Fruit fly (Drosophila melanogaster) whole organism, embryonic: Measurements from ENCODE around the gene CG32276.

Experiments used
- CG10321 ChIP-seq: fragments of 200-800 bp; sonication (Bioruptor generic); IDR thresholded peaks from 2 replicates; pipeline ENCODE4 v1.3.6; 2022; ENCODE audit warnings: missing biosample characterization, missing genetic modification characterization
- CG10366 ChIP-seq: fragments of 200-800 bp; sonication (Bioruptor generic); IDR thresholded peaks from 2 replicates; pipeline ENCODE4 v1.3.6; 2022; ENCODE audit warnings: missing biosample characterization, missing genetic modification characterization
- CG12769 ChIP-seq: fragments of 200-800 bp; sonication (Bioruptor generic); optimal IDR thresholded peaks from 2 replicates; lab custom pipeline; 2019; ENCODE audit warnings: missing biosample characterization, mild to moderate bottlenecking, missing genetic modification characterization, moderate library complexity
- CG15479 ChIP-seq: fragments of 200-800 bp; sonication (Bioruptor generic); optimal IDR thresholded peaks from 3 replicates; lab custom pipeline; 2019; ENCODE audit warnings: missing biosample characterization, mild to moderate bottlenecking, missing genetic modification characterization, moderate library complexity
- CG15696 ChIP-seq: fragments of 200-800 bp; sonication (Bioruptor generic); optimal IDR thresholded peaks from 2 replicates; lab custom pipeline; 2019; ENCODE audit warnings: missing biosample characterization, mild to moderate bottlenecking, missing genetic modification characterization, moderate library complexity
- CG16815 ChIP-seq: fragments of 200-800 bp; sonication (Bioruptor generic); optimal IDR thresholded peaks from 3 replicates; lab custom pipeline; 2017; ENCODE audit warnings: missing biosample characterization, mild to moderate bottlenecking, missing genetic modification characterization
- CG33213 ChIP-seq: fragments of 200-800 bp; sonication (Bioruptor generic); optimal IDR thresholded peaks from 3 replicates; lab custom pipeline; 2016; ENCODE audit warnings: missing biosample characterization, missing genetic modification characterization
- CG4707 ChIP-seq: fragments of 200-800 bp; sonication (Bioruptor generic); optimal IDR thresholded peaks from 2 replicates; lab custom pipeline; 2018; ENCODE audit warnings: missing biosample characterization, mild to moderate bottlenecking, missing genetic modification characterization, moderate library complexity
- CG5245 ChIP-seq: fragments of 200-800 bp; sonication (Bioruptor generic); optimal IDR thresholded peaks from 3 replicates; lab custom pipeline; 2016; ENCODE audit warnings: missing biosample characterization, missing genetic modification characterization
- CG6813 ChIP-seq: fragments of 200-800 bp; sonication (Bioruptor generic); optimal IDR thresholded peaks from 2 replicates; lab custom pipeline; 2017; ENCODE audit warnings: missing biosample characterization, missing genetic modification characterization, mild to moderate bottlenecking, moderate library complexity, missing genetic modification reagents
- CG8944 ChIP-seq: fragments of 200-800 bp; sonication (Bioruptor generic); optimal IDR thresholded peaks from 3 replicates; lab custom pipeline; 2016; ENCODE audit warnings: missing biosample characterization, missing genetic modification characterization
- CG9797 ChIP-seq: fragments of 200-800 bp; sonication (Bioruptor generic); optimal IDR thresholded peaks from 3 replicates; lab custom pipeline; 2018; ENCODE audit warnings: missing biosample characterization, mild to moderate bottlenecking, missing genetic modification characterization
- Camta ChIP-seq: fragments of 200-800 bp; sonication (Bioruptor generic); optimal IDR thresholded peaks from 2 replicates; lab custom pipeline; 2016; ENCODE audit warnings: missing biosample characterization, missing genetic modification characterization
- D ChIP-seq, 2 experiments: fragments of 200-800 bp in 1 of 2; fragments of >200 bp in 1 of 2; sonication (Bioruptor generic) in 1 of 2; optimal IDR thresholded peaks; 2 replicates in 1 of 2; 3 replicates in 1 of 2; lab custom pipeline; 2017; ENCODE audit warnings: mild to moderate bottlenecking in 1 of 2, missing biosample characterization in 1 of 2, missing genetic modification characterization in 1 of 2, missing genetic modification reagents in 1 of 2
- E2f2 ChIP-seq: fragments of 200-800 bp; sonication (Bioruptor generic); IDR thresholded peaks from 2 replicates; pipeline ENCODE4 v1.3.6; 2022; ENCODE audit warnings: missing biosample characterization, missing genetic modification characterization
- Lim3 ChIP-seq: fragments of 200-800 bp; sonication (Bioruptor generic); IDR thresholded peaks from 2 replicates; pipeline ENCODE4 v1.3.6; 2022; ENCODE audit warnings: missing biosample characterization, missing genetic modification characterization
- NFAT ChIP-seq: fragments of 200-800 bp; sonication (Bioruptor generic); IDR thresholded peaks from 2 replicates; pipeline ENCODE4 v1.3.6; 2022; ENCODE audit warnings: missing biosample characterization, missing genetic modification characterization
- Nf-YC ChIP-seq: fragments of 200-800 bp; optimal IDR thresholded peaks from 3 replicates; lab custom pipeline; 2019; ENCODE audit warnings: missing biosample characterization, mild to moderate bottlenecking, missing genetic modification characterization, moderate library complexity
- Optix ChIP-seq: fragments of 200-800 bp; sonication (Bioruptor generic); IDR thresholded peaks from 3 replicates; pipeline ENCODE4 v1.3.6; 2022; ENCODE audit warnings: missing biosample characterization, missing genetic modification characterization
- Scr ChIP-seq: fragments of 200-800 bp; sonication (Bioruptor generic); IDR thresholded peaks from 2 replicates; pipeline ENCODE4 v1.3.6; 2022; ENCODE audit warnings: missing biosample characterization, missing genetic modification characterization; ENCODE audit not compliant: partially characterized antibody
- Side ChIP-seq: fragments of 200-800 bp; sonication (Bioruptor generic); optimal IDR thresholded peaks from 2 replicates; lab custom pipeline; 2016; ENCODE audit warnings: missing biosample characterization, missing genetic modification characterization
- Tbp ChIP-seq: fragments of >200 bp; optimal IDR thresholded peaks from 2 replicates; lab custom pipeline; 2018; ENCODE audit warnings: missing biosample characterization, missing genetic modification characterization
- YL-1 ChIP-seq: fragments of 200-800 bp; sonication (Bioruptor generic); optimal IDR thresholded peaks from 3 replicates; lab custom pipeline; 2017; ENCODE audit warnings: missing biosample characterization, mild to moderate bottlenecking, missing genetic modification characterization
- ato ChIP-seq: fragments of 200-800 bp; sonication (Bioruptor generic); IDR thresholded peaks from 2 replicates; pipeline ENCODE4 v1.3.6; 2022; ENCODE audit warnings: missing biosample characterization, missing genetic modification characterization; ENCODE audit not compliant: partially characterized antibody
- bigmax ChIP-seq: fragments of 200-800 bp; sonication (Bioruptor generic); optimal IDR thresholded peaks from 2 replicates; lab custom pipeline; 2018; ENCODE audit warnings: missing biosample characterization, mild to moderate bottlenecking, missing genetic modification characterization
- chinmo ChIP-seq: fragments of 200-800 bp; sonication (Bioruptor generic); IDR thresholded peaks from 4 replicates; pipeline ENCODE4 v1.3.6; 2022; ENCODE audit warnings: missing biosample characterization, missing genetic modification characterization; ENCODE audit not compliant: partially characterized antibody
- ci ChIP-seq: fragments of 200-800 bp; sonication (Bioruptor generic); IDR thresholded peaks from 3 replicates; pipeline ENCODE4 v1.3.6; 2022; ENCODE audit warnings: missing biosample characterization, missing genetic modification characterization
- crc ChIP-seq: fragments of 200-800 bp; sonication (Bioruptor generic); optimal IDR thresholded peaks from 2 replicates; lab custom pipeline; 2016; ENCODE audit warnings: missing biosample characterization, missing genetic modification characterization
- hth ChIP-seq: fragments of >200 bp; optimal IDR thresholded peaks from 2 replicates; lab custom pipeline; 2017; ENCODE audit warnings: inconsistent platforms
- lmd ChIP-seq: fragments of 200-800 bp; sonication (Bioruptor generic); IDR thresholded peaks from 2 replicates; pipeline ENCODE4 v1.3.6; 2022; ENCODE audit warnings: missing biosample characterization, missing genetic modification characterization
- maf-S ChIP-seq: fragments of 200-800 bp; sonication (Bioruptor generic); optimal IDR thresholded peaks from 2 replicates; lab custom pipeline; 2016; ENCODE audit warnings: missing biosample characterization, missing genetic modification characterization
- mirr ChIP-seq: fragments of 200-800 bp; sonication (Bioruptor generic); optimal IDR thresholded peaks from 3 replicates; lab custom pipeline; 2018; ENCODE audit warnings: missing biosample characterization, mild to moderate bottlenecking, missing genetic modification characterization
- sd ChIP-seq: fragments of 200-800 bp; sonication (Bioruptor generic); optimal IDR thresholded peaks from 3 replicates; lab custom pipeline; 2018; ENCODE audit warnings: missing biosample characterization, mild to moderate bottlenecking, missing genetic modification characterization, moderate library complexity
- vvl ChIP-seq: fragments of 200-800 bp; sonication (Bioruptor generic); IDR thresholded peaks from 2 replicates; pipeline ENCODE4 v1.3.6; 2022; ENCODE audit warnings: missing biosample characterization, missing genetic modification characterization
- zf30C ChIP-seq: fragments of 200-800 bp; sonication (Bioruptor generic); optimal IDR thresholded peaks from 3 replicates; lab custom pipeline; 2018; ENCODE audit warnings: missing biosample characterization, mild to moderate bottlenecking, missing genetic modification characterization

Gene CG32276

DNA sequence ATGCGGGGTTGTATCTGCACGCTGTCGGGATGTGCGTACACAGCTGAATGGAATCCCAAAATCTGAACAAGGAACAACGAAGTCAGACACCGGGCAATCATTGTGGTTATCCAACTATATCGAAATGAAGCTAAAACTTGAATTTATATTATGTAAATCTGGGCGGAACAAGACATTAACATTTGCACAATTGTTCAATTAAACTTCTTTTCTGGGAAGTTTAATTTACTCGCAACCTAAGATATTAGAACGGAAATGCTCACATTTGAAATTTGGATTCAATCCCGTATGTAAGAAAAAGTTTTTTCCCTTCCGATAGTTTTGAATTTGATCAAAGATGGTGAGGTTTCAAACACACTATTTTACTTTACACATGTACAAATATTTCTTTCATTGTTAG, 7.4 kb upstream of the CG32276 start, which contains the start of gene CG33160:
Gene CG33160, minus strand, starts transcription at position 101 of the 400 bp plus-strand sequence.
- TF ChIP-seq Lim3 (GFP tag; lab: Robert Waterston, UW): no peak
- no peak for TF ChIP-seq CG33213 (GFP tag; lab: Kevin White, UChicago)
- TF ChIP-seq sd (tag; lab: Kevin White, UChicago): no peak
- TF ChIP-seq zf30C (GFP tag; lab: Kevin White, UChicago): no peak
- TF ChIP-seq Side: no peak
- TF ChIP-seq chinmo (GFP tag; lab: Robert Waterston, UW): no peak
- no peak for TF ChIP-seq CG8944 (GFP tag; lab: Kevin White, UChicago)
- no peak for TF ChIP-seq ato (GFP tag; lab: Robert Waterston, UW)
- no peak for TF ChIP-seq bigmax
- no peak for TF ChIP-seq YL-1
- TF ChIP-seq hth (lab: Kevin White, UChicago): no peak
- no peak for TF ChIP-seq mirr (GFP tag; lab: Kevin White, UChicago)
- no peak for TF ChIP-seq CG5245 (GFP tag; lab: Kevin White, UChicago)
- TF ChIP-seq ci: no peak
- TF ChIP-seq Nf-YC (tag; lab: Kevin White, UChicago): no peak
- TF ChIP-seq D (optimal IDR thresholded peaks at IDR 0.05; lab: Kevin White, UChicago): no peak
- TF ChIP-seq D (GFP tag; optimal IDR thresholded peaks at IDR 0.05; lab: Kevin White, UChicago): no peak
- TF ChIP-seq Scr (GFP tag; lab: Robert Waterston, UW): no peak
- TF ChIP-seq, all 482 proteins: peak for 0

dm6 chr3L:3205349-3205748, 6.5 kb upstream of the CG32276 start, which contains the start of gene CG32277:
Gene CG32277 (minus strand): TSS chr3L:3205449.
- TF ChIP-seq maf-S (no peak), Camta (GFP tag; lab: Kevin White, UChicago) (no peak), vvl (GFP tag; lab: Robert Waterston, UW) (no peak), NFAT (GFP tag; lab: Robert Waterston, UW) (no peak), lmd (GFP tag; lab: Robert Waterston, UW) (no peak), CG6813 (no peak), zf30C (GFP tag; lab: Kevin White, UChicago) (no peak), CG5245 (GFP tag; lab: Kevin White, UChicago) (no peak), Tbp (no peak), CG33213 (GFP tag; lab: Kevin White, UChicago) (no peak), crc (no peak), E2f2 (no peak), CG15479 (GFP tag; lab: Kevin White, UChicago) (no peak), Optix (GFP tag; lab: Robert Waterston, UW) (no peak)
- TF ChIP-seq, all 482 proteins: peak for 0

DNA sequence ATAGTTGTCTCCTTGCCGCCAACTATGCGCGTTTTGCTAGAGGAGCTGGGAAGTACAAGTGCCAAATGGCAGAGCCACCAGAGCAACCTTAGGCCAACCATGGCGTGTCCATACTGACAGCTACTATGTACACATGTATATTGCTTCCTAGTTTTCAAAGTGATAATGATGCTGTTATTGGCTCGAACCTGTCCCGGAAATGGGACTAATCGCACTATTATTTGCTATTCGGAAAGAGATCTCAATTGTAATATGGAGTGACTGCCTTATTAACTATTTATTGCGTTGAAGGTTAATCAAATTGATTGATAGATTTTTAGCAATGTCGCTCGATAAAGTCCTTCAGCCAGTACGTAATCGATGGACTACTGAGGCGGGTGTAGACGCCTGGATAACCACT, 5.5 kb upstream of the CG32276 start, which contains the start of gene CG33159:
Gene CG33159, minus strand, starts transcription at position 101 of the 400 bp plus-strand sequence.
- no peak for TF ChIP-seq CG4707 (GFP tag; lab: Kevin White, UChicago)
- TF ChIP-seq YL-1: no peak
- TF ChIP-seq CG10366 (GFP tag; lab: Robert Waterston, UW): no peak
- TF ChIP-seq CG15696 (tag; lab: Kevin White, UChicago): no peak
- TF ChIP-seq CG16815 (GFP tag; lab: Kevin White, UChicago): no peak
- no peak for TF ChIP-seq CG10321 (GFP tag; lab: Robert Waterston, UW)
- TF ChIP-seq CG12769 (tag; lab: Kevin White, UChicago): no peak

DNA sequence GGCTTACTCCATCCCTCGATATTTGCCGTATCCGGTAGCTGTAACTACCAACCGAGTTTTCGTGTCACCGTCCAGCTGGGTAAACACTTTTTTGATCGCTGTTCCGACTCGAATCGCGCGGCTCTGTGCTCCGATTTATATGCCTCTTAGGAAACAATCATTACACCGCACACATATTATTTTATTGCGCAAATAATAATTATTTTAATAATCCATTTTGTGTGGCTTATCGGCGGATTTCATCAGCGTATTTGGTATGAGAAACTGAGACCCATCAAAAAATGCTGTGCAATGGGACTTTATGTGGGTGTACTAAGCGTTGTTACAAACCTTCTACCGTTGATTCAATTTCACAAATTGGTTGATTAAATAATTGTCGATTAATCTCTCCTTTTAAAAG, 4.2 kb upstream of the CG32276 start, which contains the start of gene CG32271:
Gene CG32271, minus strand, starts transcription at position 101 of the 400 bp plus-strand sequence.
- no peak for TF ChIP-seq CG9797
